Worm (Caenorhabditis elegans) whole organism, L4/young adult: ENCODE data around the gene srh-258.

Experiments used
- dao-5 ChIP-seq: sonication (generic microtip); optimal IDR thresholded peaks from 2 replicates; lab custom pipeline; 2016; ENCODE audit warnings: missing genotype, missing genetic modification characterization, moderate library complexity, missing compliant biosample characterization
- him-1 ChIP-seq: sonication (generic microtip); optimal IDR thresholded peaks from 2 replicates; lab custom pipeline; 2016; ENCODE audit warnings: missing genotype, missing genetic modification reagents, missing genetic modification characterization, missing compliant biosample characterization

DNA sequence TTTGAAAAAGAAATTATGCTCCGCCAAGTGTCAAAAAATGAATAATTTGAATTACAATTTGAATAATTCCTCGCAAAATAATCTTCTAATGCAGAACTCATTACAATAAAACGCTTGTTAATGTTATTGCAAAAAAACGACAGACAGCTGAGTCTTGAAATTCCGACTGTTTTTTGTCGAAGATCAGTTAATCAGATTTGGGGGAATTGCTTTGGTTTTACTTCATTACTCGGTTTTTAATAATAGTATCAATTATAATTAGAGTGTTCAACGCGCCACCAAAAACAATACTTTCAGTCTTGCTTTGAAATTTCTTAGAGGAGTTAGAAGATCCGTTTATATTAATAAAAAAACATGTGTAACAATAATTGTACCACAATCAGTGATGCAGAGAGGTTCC, 27.1 kb upstream of the srh-258 start, which contains the start of gene srh-122:
- TF ChIP-seq him-1: no peak
- no peak for TF ChIP-seq dao-5 (tag; lab: Kevin White, UChicago)
